Fruit fly (Drosophila melanogaster): Measurements from ENCODE around the gene RhoGEF3.
A peak's percentile ranks its signal among the peaks of the same experiment; 100 is the strongest.

The RhoGEF3 gene

dm6 chr3L:347641-348405 lies 70.6 kb downstream of the RhoGEF3 start (continued):
- peak; percentile 82 for TF ChIP-seq H15 (GFP tag; IDR thresholded peaks at IDR 0.05)
- peak; percentile 73; the same call in 2 of the 3 replicates for TF ChIP-seq ken (GFP tag; IDR thresholded peaks at IDR 0.05)
- TF ChIP-seq Dll (GFP tag; IDR thresholded peaks at IDR 0.05; ENCODE audit: partially characterized antibody): no peak
- TF ChIP-seq Pdp1 (GFP tag; optimal IDR thresholded peaks at IDR 0.05): peak; percentile 63 to 88
- TF ChIP-seq toy (GFP tag; IDR thresholded peaks at IDR 0.05): no peak
- TF ChIP-seq CG4820 (GFP tag; optimal IDR thresholded peaks at IDR 0.05): peak; percentile 74
- peak; percentile 15 for TF ChIP-seq CG15073 (GFP tag; optimal IDR thresholded peaks at IDR 0.05)
- peak; percentile 82 for TF ChIP-seq sisA (GFP tag; IDR thresholded peaks at IDR 0.05)
- TF ChIP-seq maf-S (GFP tag; optimal IDR thresholded peaks at IDR 0.05): peak; percentile 14
- TF ChIP-seq YL-1 (GFP tag; optimal IDR thresholded peaks at IDR 0.05): no peak
- peak; percentile 81 for TF ChIP-seq CG17829 (tag; optimal IDR thresholded peaks at IDR 0.05)
- TF ChIP-seq cwo (GFP tag; optimal IDR thresholded peaks at IDR 0.05): peak; percentile 18
- peak; percentile 28 for TF ChIP-seq emc (GFP tag; optimal IDR thresholded peaks at IDR 0.05)
- peak; percentile 71 for TF ChIP-seq Rx (GFP tag; IDR thresholded peaks at IDR 0.05)
- peak; percentile 92 for TF ChIP-seq CG1603 (tag; optimal IDR thresholded peaks at IDR 0.05)
- TF ChIP-seq croc (GFP tag; conservative IDR thresholded peaks at IDR 0.05): peak; percentile 64
- peak; percentile 58 for TF ChIP-seq CHES-1-like (GFP tag; optimal IDR thresholded peaks at IDR 0.05)
- peak; percentile 67 for TF ChIP-seq CG16815 (GFP tag; optimal IDR thresholded peaks at IDR 0.05)
- TF ChIP-seq dmrt11E (tag; optimal IDR thresholded peaks at IDR 0.05): peak; percentile 80
- peak; percentile 12 for TF ChIP-seq odd (GFP tag; optimal IDR thresholded peaks at IDR 0.05)
- TF ChIP-seq Nf-YB (GFP tag; optimal IDR thresholded peaks at IDR 0.05): peak; percentile 68
- no peak for TF ChIP-seq nerfin-2 (GFP tag; IDR thresholded peaks at IDR 0.05; ENCODE audit: partially characterized antibody)
- peak; percentile 77 for TF ChIP-seq oc (tag; optimal IDR thresholded peaks at IDR 0.05)
- TF ChIP-seq CG42726 (GFP tag; IDR thresholded peaks at IDR 0.05; ENCODE audit: partially characterized antibody): no peak
- no peak for TF ChIP-seq Hr39 (optimal IDR thresholded peaks at IDR 0.05)
- TF ChIP-seq CG17359 (tag; optimal IDR thresholded peaks at IDR 0.05): peak; percentile 83
- TF ChIP-seq H2.0 (GFP tag; IDR thresholded peaks at IDR 0.05): peak; percentile 48; the same call in 1 of the 2 replicates
- no peak for TF ChIP-seq CG12744 (GFP tag; optimal IDR thresholded peaks at IDR 0.05)
- TF ChIP-seq CG3995 (GFP tag; optimal IDR thresholded peaks at IDR 0.05): no peak
- peak; percentile 42 for TF ChIP-seq disco-r (GFP tag; optimal IDR thresholded peaks at IDR 0.05)
- TF ChIP-seq otp (GFP tag; IDR thresholded peaks at IDR 0.05): no peak; the same call in 1 of the 3 replicates
- peak; percentile 34; the same call in 1 of the 3 replicates for TF ChIP-seq Aef1 (GFP tag; IDR thresholded peaks at IDR 0.05)
- peak; percentile 63 for TF ChIP-seq kay (GFP tag; optimal IDR thresholded peaks at IDR 0.05)
- TF ChIP-seq fd96Cb (tag; optimal IDR thresholded peaks at IDR 0.05): peak; percentile 82
- TF ChIP-seq CG1602 (GFP tag; optimal IDR thresholded peaks at IDR 0.05): peak; percentile 57
- no peak for TF ChIP-seq ERR (GFP tag; optimal IDR thresholded peaks at IDR 0.05)
- no peak for TF ChIP-seq Neu2 (GFP tag; optimal IDR thresholded peaks at IDR 0.05; ENCODE audit: borderline replicate concordance)
- TF ChIP-seq CG3838 (GFP tag; optimal IDR thresholded peaks at IDR 0.05): no peak
- TF ChIP-seq zf30C (GFP tag; optimal IDR thresholded peaks at IDR 0.05): peak; percentile 81
- no peak for TF ChIP-seq Dbx (GFP tag; IDR thresholded peaks at IDR 0.05)
- peak; percentile 64 for TF ChIP-seq CG18619 (GFP tag; optimal IDR thresholded peaks at IDR 0.05)
- TF ChIP-seq trem (tag; optimal IDR thresholded peaks at IDR 0.05): peak; percentile 61
- no peak for TF ChIP-seq HLHmδ (GFP tag; optimal IDR thresholded peaks at IDR 0.05)
- TF ChIP-seq CG12659 (GFP tag; optimal IDR thresholded peaks at IDR 0.05): peak; percentile 48
- TF ChIP-seq sens (GFP tag): peak; percentile 98
- peak; percentile 40 for TF ChIP-seq CG9437 (GFP tag; optimal IDR thresholded peaks at IDR 0.05)
- no peak for TF ChIP-seq ash1 (GFP tag; optimal IDR thresholded peaks at IDR 0.05)
- TF ChIP-seq CG18011 (GFP tag; optimal IDR thresholded peaks at IDR 0.05): no peak
- TF ChIP-seq BtbVII (GFP tag; optimal IDR thresholded peaks at IDR 0.05): no peak

All from whole organism, embryonic.